Fruit fly (Drosophila melanogaster) whole organism, embryonic: ENCODE results near the gene simj.
A peak's percentile ranks its signal among the peaks of the same experiment; 100 is the strongest.

Source experiments
- B-H1 ChIP-seq: fragments of 200-800 bp; sonication (Bioruptor generic); IDR thresholded peaks from 3 replicates; pipeline ENCODE4 v1.3.6; 2022; ENCODE audit warnings: missing biosample characterization, missing genetic modification characterization
- CG10209 ChIP-seq: fragments of 200-800 bp; sonication (Bioruptor generic); optimal IDR thresholded peaks from 3 replicates; lab custom pipeline; 2017; ENCODE audit warnings: missing biosample characterization, mild to moderate bottlenecking, missing genetic modification characterization, missing genetic modification reagents
- CG10959 ChIP-seq: fragments of 200-800 bp; sonication (Bioruptor generic); IDR thresholded peaks from 2 replicates; pipeline ENCODE4 v1.3.6; 2022; ENCODE audit warnings: missing biosample characterization, missing genetic modification characterization
- CG10979 ChIP-seq: fragments of 200-800 bp; sonication (Bioruptor generic); optimal IDR thresholded peaks from 2 replicates; lab custom pipeline; 2018; ENCODE audit warnings: missing biosample characterization, mild to moderate bottlenecking, missing genetic modification characterization, moderate library complexity
- CG12659 ChIP-seq: fragments of 200-800 bp; sonication (Bioruptor generic); optimal IDR thresholded peaks from 3 replicates; lab custom pipeline; 2017; ENCODE audit warnings: mild to moderate bottlenecking, missing biosample characterization, missing genetic modification reagents, missing genetic modification characterization
- CG12942 ChIP-seq: fragments of 200-800 bp; sonication (Bioruptor generic); optimal IDR thresholded peaks from 3 replicates; lab custom pipeline; 2016; ENCODE audit warnings: missing biosample characterization, missing genetic modification characterization
- CG14014 ChIP-seq: fragments of 200-800 bp; sonication (Bioruptor generic); IDR thresholded peaks from 2 replicates; pipeline ENCODE4 v1.3.6; 2022; ENCODE audit warnings: missing biosample characterization, missing genetic modification characterization
- CG14441 ChIP-seq: fragments of 200-800 bp; sonication (Bioruptor generic); IDR thresholded peaks from 2 replicates; pipeline ENCODE4 v1.3.6; 2022; ENCODE audit warnings: missing biosample characterization, missing genetic modification characterization
- CG15514 ChIP-seq: fragments of 200-800 bp; sonication (Bioruptor generic); optimal IDR thresholded peaks from 3 replicates; lab custom pipeline; 2017; ENCODE audit warnings: missing biosample characterization, missing genetic modification characterization, mild to moderate bottlenecking, moderate library complexity, missing genetic modification reagents
- CG18619 ChIP-seq: fragments of 200-800 bp; sonication (Bioruptor generic); optimal IDR thresholded peaks from 3 replicates; lab custom pipeline; 2017; ENCODE audit warnings: missing biosample characterization, mild to moderate bottlenecking, missing genetic modification characterization
- CG2116 ChIP-seq: fragments of 200-800 bp; sonication (Bioruptor generic); optimal IDR thresholded peaks from 3 replicates; lab custom pipeline; 2018; ENCODE audit warnings: missing biosample characterization, mild to moderate bottlenecking, missing genetic modification characterization
- CG2199 ChIP-seq: fragments of 200-800 bp; sonication (Bioruptor generic); IDR thresholded peaks from 3 replicates; pipeline ENCODE4 v1.3.6; 2022; ENCODE audit warnings: missing biosample characterization, missing genetic modification characterization
- CG32532 ChIP-seq: fragments of 200-800 bp; sonication (Bioruptor generic); IDR thresholded peaks from 2 replicates; pipeline ENCODE4 v1.3.6; 2022; ENCODE audit warnings: missing biosample characterization, missing genetic modification characterization
- CG3407 ChIP-seq: fragments of 200-800 bp; sonication (Bioruptor generic); optimal IDR thresholded peaks from 2 replicates; lab custom pipeline; 2018; ENCODE audit warnings: missing biosample characterization, mild to moderate bottlenecking, missing genetic modification characterization
- CG42726 ChIP-seq: fragments of 200-800 bp; sonication (Bioruptor generic); IDR thresholded peaks from 2 replicates; pipeline ENCODE4 v1.3.6; 2022; ENCODE audit warnings: missing biosample characterization, missing genetic modification characterization; ENCODE audit not compliant: partially characterized antibody
- CG4730 ChIP-seq: fragments of 200-800 bp; sonication (Bioruptor generic); IDR thresholded peaks from 2 replicates; pipeline ENCODE4 v1.3.6; 2022; ENCODE audit warnings: missing biosample characterization, missing genetic modification characterization
- CG8359 ChIP-seq: fragments of 200-800 bp; sonication (Bioruptor generic); optimal IDR thresholded peaks from 2 replicates; lab custom pipeline; 2017; ENCODE audit warnings: missing biosample characterization, mild to moderate bottlenecking, missing genetic modification characterization, borderline replicate concordance
- CG9797 ChIP-seq: fragments of 200-800 bp; sonication (Bioruptor generic); optimal IDR thresholded peaks from 3 replicates; lab custom pipeline; 2018; ENCODE audit warnings: missing biosample characterization, mild to moderate bottlenecking, missing genetic modification characterization
- Chrac-16 ChIP-seq: fragments of 200-800 bp; sonication (Bioruptor generic); optimal IDR thresholded peaks from 3 replicates; lab custom pipeline; 2016; ENCODE audit warnings: missing biosample characterization, missing genetic modification characterization
- Dbx ChIP-seq: fragments of 200-800 bp; sonication (Bioruptor generic); IDR thresholded peaks from 3 replicates; pipeline ENCODE4 v1.3.6; 2022; ENCODE audit warnings: missing biosample characterization, missing genetic modification characterization
- Fer1 ChIP-seq: fragments of 200-800 bp; sonication (Bioruptor generic); optimal IDR thresholded peaks from 2 replicates; lab custom pipeline; 2017; ENCODE audit warnings: missing biosample characterization, mild to moderate bottlenecking, missing genetic modification characterization
- HHEX ChIP-seq: fragments of 200-800 bp; sonication (Bioruptor generic); optimal IDR thresholded peaks from 3 replicates; lab custom pipeline; 2017; ENCODE audit warnings: missing biosample characterization, mild to moderate bottlenecking, missing genetic modification characterization, missing genetic modification reagents
- Hmx ChIP-seq: fragments of 200-800 bp; sonication (Bioruptor generic); optimal IDR thresholded peaks from 2 replicates; lab custom pipeline; 2016; ENCODE audit warnings: missing biosample characterization, missing genetic modification characterization
- MBD-R2 ChIP-seq: fragments of 200-800 bp; sonication (Bioruptor generic); IDR thresholded peaks from 2 replicates; pipeline ENCODE4 v1.3.6; 2022; ENCODE audit warnings: missing biosample characterization, missing genetic modification characterization
- Nf-YB ChIP-seq: fragments of 200-800 bp; sonication (Bioruptor generic); optimal IDR thresholded peaks from 3 replicates; lab custom pipeline; 2019; ENCODE audit warnings: missing biosample characterization, mild to moderate bottlenecking, missing genetic modification characterization, moderate library complexity
- Pdp1 ChIP-seq, 2 experiments: fragments of 200-800 bp; sonication (Bioruptor generic); optimal IDR thresholded peaks; 3 replicates each; lab custom pipeline; 2016; ENCODE audit warnings: missing biosample characterization in 2 of 2, missing genetic modification characterization in 2 of 2, mild to moderate bottlenecking in 1 of 2, moderate library complexity in 1 of 2
- Scr ChIP-seq: fragments of 200-800 bp; sonication (Bioruptor generic); IDR thresholded peaks from 2 replicates; pipeline ENCODE4 v1.3.6; 2022; ENCODE audit warnings: missing biosample characterization, missing genetic modification characterization; ENCODE audit not compliant: partially characterized antibody
- Sin3A ChIP-seq: fragments of >200 bp; optimal IDR thresholded peaks from 2 replicates; lab custom pipeline; 2018
- ase ChIP-seq: fragments of 200-800 bp; sonication (Bioruptor generic); IDR thresholded peaks from 3 replicates; pipeline ENCODE4 v1.3.6; 2022; ENCODE audit warnings: missing biosample characterization, missing genetic modification characterization
- corto ChIP-seq: fragments of 200-800 bp; sonication (Bioruptor generic); optimal IDR thresholded peaks from 2 replicates; lab custom pipeline; 2016; ENCODE audit warnings: missing biosample characterization, mild to moderate bottlenecking, missing genetic modification characterization, moderate library complexity
- croc ChIP-seq: fragments of 200-800 bp; sonication (Bioruptor generic); conservative IDR thresholded peaks from 3 replicates; pipeline ENCODE4 v1.3.6; 2022; ENCODE audit warnings: missing biosample characterization, missing genetic modification characterization
- dmrt99B ChIP-seq: fragments of 200-800 bp; sonication (Bioruptor generic); optimal IDR thresholded peaks from 2 replicates; lab custom pipeline; 2018; ENCODE audit warnings: missing biosample characterization, mild to moderate bottlenecking, missing genetic modification characterization, moderate library complexity
- dpn ChIP-seq, 2 experiments: fragments of 200-800 bp; sonication (Bioruptor generic); optimal IDR thresholded peaks; 3 replicates each; lab custom pipeline; 2016; ENCODE audit warnings: missing biosample characterization in 2 of 2, missing genetic modification characterization in 2 of 2
- dysf ChIP-seq: fragments of 200-800 bp; sonication (Bioruptor generic); IDR thresholded peaks from 3 replicates; pipeline ENCODE4 v1.3.6; 2022; ENCODE audit warnings: missing biosample characterization, missing genetic modification characterization
- fru ChIP-seq: fragments of >200 bp; optimal IDR thresholded peaks from 2 replicates; lab custom pipeline; 2017
- gt ChIP-seq: fragments of 200-800 bp; sonication (Bioruptor generic); IDR thresholded peaks from 2 replicates; pipeline ENCODE4 v1.3.6; 2022; ENCODE audit warnings: missing biosample characterization, missing genetic modification characterization
- hkb ChIP-seq, 2 experiments: fragments of 200-800 bp in 1 of 2; fragments of >200 bp in 1 of 2; sonication (Bioruptor generic) in 1 of 2; IDR thresholded peaks in 1 of 2; optimal IDR thresholded peaks in 1 of 2; 2 replicates each; pipeline versions ENCODE4 v1.3.6 to Lab custom; 2017 to 2022; ENCODE audit warnings: missing biosample characterization in 1 of 2, missing genetic modification characterization in 1 of 2
- hth ChIP-seq: fragments of >200 bp; optimal IDR thresholded peaks from 2 replicates; lab custom pipeline; 2017; ENCODE audit warnings: inconsistent platforms
- nau ChIP-seq: fragments of 200-800 bp; sonication (Bioruptor generic); optimal IDR thresholded peaks from 3 replicates; lab custom pipeline; 2017; ENCODE audit warnings: missing biosample characterization, mild to moderate bottlenecking, missing genetic modification characterization, missing genetic modification reagents
- nom ChIP-seq: fragments of 200-800 bp; sonication (Bioruptor generic); optimal IDR thresholded peaks from 2 replicates; lab custom pipeline; 2017; ENCODE audit warnings: missing biosample characterization, missing genetic modification characterization, mild to moderate bottlenecking, moderate library complexity, missing genetic modification reagents
- oc ChIP-seq: fragments of 200-800 bp; sonication (Bioruptor generic); optimal IDR thresholded peaks from 2 replicates; lab custom pipeline; 2018; ENCODE audit warnings: missing biosample characterization, mild to moderate bottlenecking, missing genetic modification characterization, moderate library complexity
- pan ChIP-seq, 4 experiments: fragments of >200 bp in 3 of 4; fragments of 200-800 bp in 1 of 4; sonication (Bioruptor generic) in 1 of 4; optimal IDR thresholded peaks in 3 of 4; IDR thresholded peaks in 1 of 4; 2 replicates each; pipeline versions ENCODE4 v1.3.6 to Lab custom; 2017 to 2022; ENCODE audit warnings: missing biosample characterization in 2 of 4, missing genetic modification characterization in 2 of 4, mixed read lengths in 1 of 4
- peb ChIP-seq: fragments of 200-800 bp; sonication (Bioruptor generic); IDR thresholded peaks from 2 replicates; pipeline ENCODE4 v1.3.6; 2022; ENCODE audit warnings: missing biosample characterization, missing genetic modification characterization
- ranshi ChIP-seq: fragments of 200-800 bp; sonication (Bioruptor generic); IDR thresholded peaks from 2 replicates; pipeline ENCODE4 v1.3.6; 2022; ENCODE audit warnings: missing biosample characterization, missing genetic modification characterization
- row ChIP-seq: fragments of 200-800 bp; sonication (Bioruptor generic); IDR thresholded peaks from 3 replicates; pipeline ENCODE4 v1.3.6; 2022; ENCODE audit warnings: missing biosample characterization, missing genetic modification characterization
- sens-2 ChIP-seq: fragments of 200-800 bp; sonication (Bioruptor generic); IDR thresholded peaks from 2 replicates; pipeline ENCODE4 v1.3.6; 2022; ENCODE audit warnings: missing biosample characterization, missing genetic modification characterization
- ttk ChIP-seq: fragments of 200-800 bp; sonication (Bioruptor generic); IDR thresholded peaks from 2 replicates; pipeline ENCODE4 v2.1.2; 2022; ENCODE audit warnings: missing biosample characterization, missing genetic modification characterization
- vfl ChIP-seq: fragments of 200-800 bp; sonication (Bioruptor generic); optimal IDR thresholded peaks from 2 replicates; lab custom pipeline; 2016; ENCODE audit warnings: missing biosample characterization, missing genetic modification characterization
- vnd ChIP-seq: fragments of 200-800 bp; sonication (Bioruptor generic); IDR thresholded peaks from 3 replicates; pipeline ENCODE4 v1.3.6; 2022; ENCODE audit warnings: missing biosample characterization, missing genetic modification characterization; ENCODE audit not compliant: partially characterized antibody

Gene simj

DNA sequence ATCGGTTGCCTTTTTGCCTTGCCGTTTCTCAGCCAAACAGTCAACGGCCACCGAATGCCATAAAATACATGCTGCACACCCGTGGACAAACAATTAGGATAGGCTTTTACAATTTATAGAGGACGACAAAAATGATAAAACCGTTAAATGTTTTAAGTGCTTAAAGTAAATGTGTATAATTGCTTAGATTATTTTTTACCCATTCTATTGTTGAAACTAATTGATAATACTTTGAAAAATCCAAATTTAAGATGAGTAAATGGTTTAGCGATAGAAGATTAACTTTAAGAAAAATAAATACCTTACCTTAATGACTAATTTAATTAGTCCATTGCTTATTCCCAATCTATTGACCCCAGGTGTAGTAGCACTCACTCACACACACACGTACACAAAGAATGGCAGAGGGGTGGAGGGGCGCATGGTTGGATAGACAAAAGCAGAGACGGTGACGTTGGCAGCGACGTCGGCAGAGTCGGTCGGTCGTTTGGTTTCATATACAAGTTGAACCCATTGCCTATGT lies 14.1 kb downstream of the simj start (continued):
- TF ChIP-seq oc (tag; lab: Kevin White, UChicago) (peak; percentile 92), Nf-YB (GFP tag; lab: Kevin White, UChicago) (peak; percentile 85), corto (GFP tag; lab: Kevin White, UChicago) (no peak), Dbx (peak; percentile 91), CG32532 (GFP tag; lab: Robert Waterston, UW) (peak; percentile 93), ranshi (peak; percentile 92), ttk (GFP tag; lab: Robert Waterston, UW) (peak; percentile 93), sens-2 (GFP tag; lab: Robert Waterston, UW) (peak; percentile 86), dmrt99B (tag; lab: Kevin White, UChicago) (peak; percentile 99), vfl (GFP tag; lab: Kevin White, UChicago) (peak; percentile 77), CG2116 (peak; percentile 72), MBD-R2 (GFP tag; lab: Robert Waterston, UW) (peak; percentile 76), gt (GFP tag; lab: Robert Waterston, UW) (no peak; the same call in 1 of the 2 replicates), HHEX (GFP tag; lab: Kevin White, UChicago) (peak; percentile 96), CG12942 (GFP tag; lab: Kevin White, UChicago) (peak; percentile 80), croc (GFP tag; lab: Robert Waterston, UW) (peak; percentile 90), pan (optimal IDR thresholded peaks at IDR 0.05; lab: Kevin White, UChicago) (no peak), pan (GFP tag; optimal IDR thresholded peaks at IDR 0.05 in 1 of 2, IDR thresholded peaks at IDR 0.05 in 1 of 2) (peak in 1 of 2 experiments; percentile 94), fru (lab: Kevin White, UChicago) (no peak), CG18619 (GFP tag; lab: Kevin White, UChicago) (peak; percentile 94), CG4730 (GFP tag; lab: Robert Waterston, UW) (peak; percentile 90), Sin3A (lab: Kevin White, UChicago) (no peak), CG9797 (GFP tag; lab: Kevin White, UChicago) (peak; percentile 42), Scr (0 out of 2 replicates have a peak, but pooled peaks have one; percentile 13), CG10209 (GFP tag; lab: Kevin White, UChicago) (peak; percentile 96), peb (peak; percentile 95), vnd (GFP tag; lab: Robert Waterston, UW) (no peak), CG15514 (peak; percentile 87), CG42726 (no peak), CG2199 (GFP tag; lab: Robert Waterston, UW) (peak; percentile 89; the same call in 1 of the 3 replicates), CG8359 (GFP tag; lab: Kevin White, UChicago) (peak; percentile 81), B-H1 (GFP tag; lab: Robert Waterston, UW) (peak; percentile 88), hkb (optimal IDR thresholded peaks at IDR 0.05; lab: Kevin White, UChicago) (no peak), hkb (GFP tag; IDR thresholded peaks at IDR 0.05; lab: Robert Waterston, UW) (peak; percentile 95), CG3407 (GFP tag; lab: Kevin White, UChicago) (peak; percentile 94), CG14441 (GFP tag; lab: Robert Waterston, UW) (peak; percentile 88), dpn (GFP tag; optimal IDR thresholded peaks at IDR 0.05; lab: Kevin White, UChicago) (peak; percentile 88 to 90), CG10959 (GFP tag; lab: Robert Waterston, UW) (peak; percentile 69; the same call in 1 of the 2 replicates), CG10979 (tag; lab: Kevin White, UChicago) (peak; percentile 95), CG12659 (GFP tag; lab: Kevin White, UChicago) (peak; percentile 96), Fer1 (GFP tag; lab: Kevin White, UChicago) (peak; percentile 97), Pdp1 (GFP tag; optimal IDR thresholded peaks at IDR 0.05; lab: Kevin White, UChicago) (peak; percentile 86 to 95), Chrac-16 (GFP tag; lab: Kevin White, UChicago) (peak; percentile 87), ase (GFP tag; lab: Robert Waterston, UW) (peak; percentile 92), nau (GFP tag; lab: Kevin White, UChicago) (peak; percentile 95), Hmx (GFP tag; lab: Kevin White, UChicago) (peak; percentile 83), dysf (GFP tag; lab: Robert Waterston, UW) (peak; percentile 97), row (GFP tag; lab: Robert Waterston, UW) (peak; percentile 97), CG14014 (GFP tag; lab: Robert Waterston, UW) (peak; percentile 92), nom (peak; percentile 78), hth (lab: Kevin White, UChicago) (no peak)
